Worm (Caenorhabditis elegans) whole organism, late embryonic: Measurements from ENCODE around the gene acdh-13.

Experiments
- C08G9.2 ChIP-seq: sonication (generic microtip); optimal IDR thresholded peaks from 2 replicates; lab custom pipeline; 2016; ENCODE audit warnings: mild to moderate bottlenecking, missing genetic modification characterization, moderate library complexity, missing compliant biosample characterization
- ahr-1 ChIP-seq: sonication (generic microtip); optimal IDR thresholded peaks from 2 replicates; lab custom pipeline; 2016; ENCODE audit warnings: missing genetic modification characterization, missing compliant biosample characterization
- ceh-14 ChIP-seq: sonication (generic microtip); optimal IDR thresholded peaks from 2 replicates; lab custom pipeline; 2016; ENCODE audit warnings: missing genotype, missing genetic modification characterization, missing compliant biosample characterization
- ceh-18 ChIP-seq: sonication (generic microtip); optimal IDR thresholded peaks from 2 replicates; lab custom pipeline; 2016; ENCODE audit warnings: missing genetic modification characterization, missing compliant biosample characterization
- ceh-31 ChIP-seq: sonication (generic microtip); optimal IDR thresholded peaks from 2 replicates; lab custom pipeline; 2016; ENCODE audit warnings: missing genetic modification characterization, missing compliant biosample characterization
- dmd-4 ChIP-seq: sonication (generic microtip); optimal IDR thresholded peaks from 2 replicates; lab custom pipeline; 2016; ENCODE audit warnings: borderline replicate concordance, missing genetic modification characterization, missing compliant biosample characterization
- dve-1 ChIP-seq: sonication (generic microtip); optimal IDR thresholded peaks from 2 replicates; lab custom pipeline; 2017; ENCODE audit warnings: antibody characterized with exemption, mild to moderate bottlenecking, missing genetic modification characterization, missing compliant biosample characterization
- elt-2 ChIP-seq: sonication (generic microtip); optimal IDR thresholded peaks from 2 replicates; lab custom pipeline; 2016; ENCODE audit warnings: missing genetic modification reagents, missing genetic modification characterization, missing compliant biosample characterization
- elt-4 ChIP-seq: sonication (generic microtip); optimal IDR thresholded peaks from 2 replicates; lab custom pipeline; 2016; ENCODE audit warnings: missing genetic modification characterization, missing compliant biosample characterization
- ets-4 ChIP-seq: sonication (generic microtip); optimal IDR thresholded peaks from 2 replicates; lab custom pipeline; 2016; ENCODE audit warnings: missing genetic modification characterization, missing compliant biosample characterization
- fkh-6 ChIP-seq: sonication (generic microtip); optimal IDR thresholded peaks from 2 replicates; lab custom pipeline; 2016; ENCODE audit warnings: missing genetic modification characterization, missing compliant biosample characterization
- hlh-15 ChIP-seq: sonication (generic microtip); optimal IDR thresholded peaks from 2 replicates; lab custom pipeline; 2016; ENCODE audit warnings: missing genetic modification characterization, missing compliant biosample characterization
- lim-6 ChIP-seq: sonication (generic microtip); optimal IDR thresholded peaks from 2 replicates; lab custom pipeline; 2016; ENCODE audit warnings: missing genetic modification characterization, missing compliant biosample characterization
- madf-2 ChIP-seq: sonication (generic microtip); optimal IDR thresholded peaks from 2 replicates; lab custom pipeline; 2017; ENCODE audit warnings: missing genetic modification characterization, missing compliant biosample characterization
- nhr-11 ChIP-seq: fragments of 150-350 bp; optimal IDR thresholded peaks from 2 replicates; lab custom pipeline; 2014; ENCODE audit warnings: missing biosample characterization, missing genetic modification characterization
- nhr-232 ChIP-seq: sonication (generic microtip); optimal IDR thresholded peaks from 2 replicates; lab custom pipeline; 2016; ENCODE audit warnings: missing genetic modification characterization, missing compliant biosample characterization
- odd-2 ChIP-seq: sonication (generic microtip); optimal IDR thresholded peaks from 2 replicates; lab custom pipeline; 2017; ENCODE audit warnings: antibody characterized with exemption, mild to moderate bottlenecking, missing genetic modification characterization, missing compliant biosample characterization
- pax-1 ChIP-seq: fragments of 150-350 bp; optimal IDR thresholded peaks from 2 replicates; lab custom pipeline; 2014; ENCODE audit warnings: missing biosample characterization, missing genetic modification characterization
- pha-4 ChIP-seq: fragments of 150-350 bp; optimal IDR thresholded peaks from 2 replicates; lab custom pipeline; 2018; ENCODE audit warnings: missing biosample characterization, missing genetic modification reagents, missing genetic modification characterization
- pqm-1 ChIP-seq: sonication (generic microtip); optimal IDR thresholded peaks from 2 replicates; lab custom pipeline; 2016; ENCODE audit warnings: missing genetic modification characterization, missing compliant biosample characterization
- ref-2 ChIP-seq: sonication (generic microtip); optimal IDR thresholded peaks from 2 replicates; lab custom pipeline; 2016; ENCODE audit warnings: missing genetic modification characterization, missing compliant biosample characterization
- syd-9 ChIP-seq: sonication (generic microtip); optimal IDR thresholded peaks from 2 replicates; lab custom pipeline; 2016; ENCODE audit warnings: mild to moderate bottlenecking, missing genetic modification characterization, moderate library complexity, missing compliant biosample characterization
- ttx-3 ChIP-seq: sonication (generic microtip); optimal IDR thresholded peaks from 2 replicates; lab custom pipeline; 2016; ENCODE audit warnings: missing genetic modification reagents, missing genetic modification characterization, missing compliant biosample characterization
- unc-3 ChIP-seq, 2 experiments: fragments of 200-800 bp in 1 of 2; sonication (Bioruptor generic) in 1 of 2; sonication (generic microtip) in 1 of 2; conservative IDR thresholded peaks in 1 of 2; optimal IDR thresholded peaks in 1 of 2; 2 replicates each; pipeline versions ENCODE4 v1.3.6 to Lab custom; 2016 to 2022; ENCODE audit warnings: missing compliant biosample characterization in 2 of 2, missing genetic modification characterization in 2 of 2, missing genetic modification reagents in 1 of 2
- unc-42 ChIP-seq: sonication (generic microtip); optimal IDR thresholded peaks from 2 replicates; lab custom pipeline; 2016; ENCODE audit warnings: missing genotype, missing genetic modification characterization, missing compliant biosample characterization
- unc-55 ChIP-seq: sonication (generic microtip); optimal IDR thresholded peaks from 2 replicates; lab custom pipeline; 2017; ENCODE audit warnings: missing biosample characterization, missing genetic modification reagents, missing genetic modification characterization
- zip-5 ChIP-seq: sonication (generic microtip); optimal IDR thresholded peaks from 2 replicates; lab custom pipeline; 2016; ENCODE audit warnings: missing genetic modification characterization, missing compliant biosample characterization
- ztf-16 ChIP-seq: sonication (generic microtip); optimal IDR thresholded peaks from 2 replicates; lab custom pipeline; 2017; ENCODE audit warnings: missing genetic modification characterization, missing compliant biosample characterization

Gene acdh-13

ce11 chrIV:8451709-8452248 is 46.8 kb downstream of the acdh-13 start, which contains the start of gene eppl-1:
TSS of gene eppl-1 (minus strand) at chrIV:8451759.
- TF ChIP-seq hlh-15 (tag; lab: Kevin White, UChicago) (no peak), elt-2 (tag; lab: Kevin White, UChicago) (peak; percentile 37), unc-3 (GFP tag; conservative IDR thresholded peaks at IDR 0.05; lab: Robert Waterston, UW) (no peak), unc-3 (tag; optimal IDR thresholded peaks at IDR 0.05; lab: Kevin White, UChicago) (no peak), madf-2 (tag; lab: Kevin White, UChicago) (no peak), ets-4 (no peak), lim-6 (tag; lab: Kevin White, UChicago) (no peak), odd-2 (tag; lab: Kevin White, UChicago) (no peak), unc-55 (GFP tag; lab: Kevin White, UChicago) (no peak)
- TF ChIP-seq, all 69 proteins: peak for 1

DNA sequence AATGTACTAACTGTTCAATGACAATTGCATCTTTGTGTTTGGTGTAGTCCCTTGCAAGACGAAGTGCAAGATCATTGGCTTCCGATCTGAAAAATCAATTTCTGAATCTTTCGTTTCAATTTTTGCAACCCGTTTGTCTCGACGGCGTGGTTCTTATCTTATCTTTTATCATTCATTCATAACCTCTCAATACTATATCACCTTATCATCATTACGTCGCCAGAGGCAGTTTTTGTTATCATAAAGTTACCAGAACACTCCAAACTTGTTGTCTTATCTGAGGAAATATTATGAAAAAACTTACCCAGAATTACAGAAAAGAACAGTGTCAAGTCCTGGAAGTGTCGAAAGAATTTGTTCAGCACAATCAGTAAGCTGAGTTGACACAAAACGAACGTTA is 48.1 kb downstream of the acdh-13 start:
- peak; percentile 99 for TF ChIP-seq elt-2 (tag; lab: Kevin White, UChicago)
- TF ChIP-seq nhr-232, result no peak

ce11 chrIV:8449869-8450268 is 48.8 kb downstream of the acdh-13 start:
- TF ChIP-seq nhr-11 (tag; lab: Kevin White, UChicago), result no peak
- no peak for TF ChIP-seq fkh-6 (tag; lab: Kevin White, UChicago)
- TF ChIP-seq ref-2 (tag; lab: Kevin White, UChicago), result no peak
- TF ChIP-seq dve-1, result no peak
- no peak for TF ChIP-seq ttx-3 (tag; lab: Kevin White, UChicago)
- TF ChIP-seq ceh-18, result no peak
- TF ChIP-seq C08G9.2 (tag; lab: Kevin White, UChicago), result no peak
- TF ChIP-seq ceh-31 (tag; lab: Kevin White, UChicago), result no peak
- TF ChIP-seq ahr-1, result no peak
- no peak for TF ChIP-seq zip-5
- no peak for TF ChIP-seq unc-42 (tag; lab: Kevin White, UChicago)
- TF ChIP-seq ztf-16, result no peak
- no peak for TF ChIP-seq ceh-14 (tag; lab: Kevin White, UChicago)
- no peak for TF ChIP-seq pax-1 (tag; lab: Kevin White, UChicago)
- no peak for TF ChIP-seq pha-4 (tag; lab: Kevin White, UChicago)
- no peak for TF ChIP-seq syd-9 (tag; lab: Kevin White, UChicago)
- no peak for TF ChIP-seq dmd-4 (tag; lab: Kevin White, UChicago)
- no peak for TF ChIP-seq pqm-1 (tag; lab: Kevin White, UChicago)

- TF ChIP-seq elt-4 (tag; lab: Kevin White, UChicago) (no peak), ceh-18 (no peak)
Measured at ce11 chrIV:8446904-8447303, 51.7 kb downstream of the acdh-13 start, which contains the start of gene T01B11.1. TSS of gene T01B11.1 (plus strand) at chrIV:8447204.
